Fruit fly (Drosophila melanogaster): ENCODE data around the gene FucTB.

Gene FucTB

DNA sequence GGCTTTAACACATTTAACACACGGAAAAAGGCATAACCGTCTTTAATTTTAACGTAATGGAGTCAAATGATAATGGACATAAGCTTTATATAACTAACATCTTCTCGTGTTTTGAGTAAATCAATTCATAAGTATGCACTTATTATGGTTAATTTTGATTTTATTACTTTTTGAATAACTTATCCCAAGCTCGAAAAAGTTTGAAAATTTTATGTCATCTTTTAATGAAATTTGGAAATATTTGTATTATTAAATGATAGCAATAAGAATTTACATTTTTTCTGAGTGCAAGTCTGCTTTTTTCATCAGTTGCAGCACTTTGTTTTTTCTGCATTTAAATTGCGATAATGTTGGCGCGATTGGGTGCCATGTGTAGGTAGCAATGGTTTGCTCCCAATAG lies 17.0 kb upstream of the FucTB start:
- TF ChIP-seq CG2678 (tag; optimal IDR thresholded peaks at IDR 0.05) (peak; percentile 18), CG30403 (GFP tag; optimal IDR thresholded peaks at IDR 0.05) (peak; percentile 18), CG10366 (GFP tag; IDR thresholded peaks at IDR 0.05) (peak; percentile 19; the same call in 1 of the 2 replicates), Oli (tag; optimal IDR thresholded peaks at IDR 0.05) (peak; percentile 33), CG1603 (tag; optimal IDR thresholded peaks at IDR 0.05) (no peak), crol (GFP tag; IDR thresholded peaks at IDR 0.05) (0 out of 2 replicates have a peak, but pooled peaks have one; percentile 4), Drgx (GFP tag; IDR thresholded peaks at IDR 0.05) (peak; percentile 63), CG17361 (GFP tag; IDR thresholded peaks at IDR 0.05) (peak; percentile 20; the same call in 1 of the 3 replicates), CG6654 (GFP tag; optimal IDR thresholded peaks at IDR 0.05) (no peak), Six4 (GFP tag; optimal IDR thresholded peaks at IDR 0.05) (no peak), CG31441 (GFP tag; IDR thresholded peaks at IDR 0.05) (0 out of 2 replicates have a peak, but pooled peaks have one; percentile 16), phol (tag; optimal IDR thresholded peaks at IDR 0.05) (peak; percentile 11), sens (GFP tag) (no peak), Ada2b (GFP tag; IDR thresholded peaks at IDR 0.05) (peak; percentile 6; the same call in 1 of the 2 replicates), CG11504 (tag; optimal IDR thresholded peaks at IDR 0.05) (peak; percentile 44), Med (GFP tag) (peak; percentile 47), gem (tag; optimal IDR thresholded peaks at IDR 0.05) (peak; percentile 28), CG18262 (tag; optimal IDR thresholded peaks at IDR 0.05) (peak; percentile 10), CG11695 (GFP tag; IDR thresholded peaks at IDR 0.05) (0 out of 3 replicates have a peak, but pooled peaks have one; percentile 25), row (GFP tag; IDR thresholded peaks at IDR 0.05) (0 out of 3 replicates have a peak, but pooled peaks have one; percentile 24), prd (optimal IDR thresholded peaks at IDR 0.05) (no peak), prd (GFP tag; IDR thresholded peaks at IDR 0.05) (0 out of 3 replicates have a peak, but pooled peaks have one; percentile 6), bsh (GFP tag; optimal IDR thresholded peaks at IDR 0.05) (peak in 1 of 2 experiments; percentile 45), Hr51 (GFP tag; optimal IDR thresholded peaks at IDR 0.05) (peak in 1 of 2 experiments; percentile 17), CG12236 (GFP tag; optimal IDR thresholded peaks at IDR 0.05) (no peak), hkb (optimal IDR thresholded peaks at IDR 0.05) (no peak), hkb (GFP tag; IDR thresholded peaks at IDR 0.05) (0 out of 2 replicates have a peak, but pooled peaks have one; percentile 14), stc (GFP tag; IDR thresholded peaks at IDR 0.05) (no peak), peb (GFP tag; IDR thresholded peaks at IDR 0.05) (no peak), E2f2 (GFP tag; IDR thresholded peaks at IDR 0.05) (peak; percentile 8; the same call in 1 of the 2 replicates), CG17912 (GFP tag; optimal IDR thresholded peaks at IDR 0.05) (no peak), C15 (GFP tag; IDR thresholded peaks at IDR 0.05) (no peak), nmo (GFP tag; optimal IDR thresholded peaks at IDR 0.05) (peak; percentile 12), Sox102F (GFP tag; optimal IDR thresholded peaks at IDR 0.05) (peak; percentile 34), Xrp1 (GFP tag; IDR thresholded peaks at IDR 0.05) (peak; percentile 10; the same call in 1 of the 2 replicates), CG9437 (GFP tag; optimal IDR thresholded peaks at IDR 0.05) (peak; percentile 25), CG9727 (GFP tag; optimal IDR thresholded peaks at IDR 0.05) (peak; percentile 3), CG2712 (tag; optimal IDR thresholded peaks at IDR 0.05) (peak; percentile 21), CG14441 (GFP tag; IDR thresholded peaks at IDR 0.05) (0 out of 2 replicates have a peak, but pooled peaks have one; percentile 20), CG5180 (GFP tag; optimal IDR thresholded peaks at IDR 0.05) (no peak), dmrt99B (tag; optimal IDR thresholded peaks at IDR 0.05) (peak; percentile 29), CG11696 (GFP tag; IDR thresholded peaks at IDR 0.05) (0 out of 2 replicates have a peak, but pooled peaks have one; percentile 18)
